Worm (Caenorhabditis elegans) whole organism, L4 larva: ENCODE data around the gene C15H9.4.

Source experiments
- F10B5.3 ChIP-seq: sonication (generic microtip); optimal IDR thresholded peaks from 2 replicates; lab custom pipeline; 2016; ENCODE audit warnings: mild to moderate bottlenecking, missing genetic modification characterization, missing compliant biosample characterization
- T20F7.1 ChIP-seq: fragments of 200-800 bp; sonication (Bioruptor generic); optimal IDR thresholded peaks from 2 replicates; lab custom pipeline; 2018; ENCODE audit warnings: mild to moderate bottlenecking, missing genetic modification characterization, missing compliant biosample characterization
- T26A8.4 ChIP-seq: fragments of 200-800 bp; sonication (Bioruptor generic); IDR thresholded peaks from 2 replicates; pipeline ENCODE4 v1.3.6; 2022; ENCODE audit warnings: missing genetic modification characterization, missing compliant biosample characterization
- ZK337.2 ChIP-seq: fragments of 200-800 bp; sonication (Bioruptor generic); IDR thresholded peaks from 2 replicates; pipeline ENCODE4 v1.3.6; 2022; ENCODE audit warnings: missing genetic modification reagents, missing genetic modification characterization, missing compliant biosample characterization
- aha-1 ChIP-seq: fragments of 150-350 bp; peaks from one replicate; lab custom pipeline; 2014; ENCODE audit warnings: missing biosample characterization, missing genetic modification characterization
- aly-2 ChIP-seq: sonication (generic microtip); optimal IDR thresholded peaks from 2 replicates; lab custom pipeline; 2018; ENCODE audit warnings: missing biosample characterization, missing genetic modification characterization
- ama-1 ChIP-seq: fragments of 150-350 bp; optimal IDR thresholded peaks from 2 replicates; lab custom pipeline; 2014; ENCODE audit warnings: inconsistent platforms, mixed read lengths
- attf-4 ChIP-seq: sonication (generic microtip); optimal IDR thresholded peaks from 3 replicates; lab custom pipeline; 2017; ENCODE audit warnings: missing biosample characterization, missing genetic modification characterization
- ceh-20 ChIP-seq: fragments of 200-800 bp; sonication (Bioruptor generic); IDR thresholded peaks from 2 replicates; pipeline ENCODE4 v1.3.6; 2022; ENCODE audit warnings: missing genetic modification reagents, missing genetic modification characterization, missing compliant biosample characterization
- ceh-62 ChIP-seq: sonication (generic microtip); optimal IDR thresholded peaks from 2 replicates; lab custom pipeline; 2017; ENCODE audit warnings: missing biosample characterization, missing genetic modification characterization
- daf-16 ChIP-seq, 3 experiments: sonication (generic microtip); optimal IDR thresholded peaks; 2 replicates each; lab custom pipeline; 2016 to 2017; ENCODE audit warnings: missing genetic modification characterization in 3 of 3, missing genetic modification reagents in 3 of 3, mild to moderate bottlenecking in 2 of 3, missing compliant biosample characterization in 2 of 3, missing biosample characterization in 1 of 3, moderate library complexity in 1 of 3
- daf-19 ChIP-seq: fragments of 200-800 bp; sonication (Bioruptor generic); conservative IDR thresholded peaks from 2 replicates; pipeline ENCODE4 v1.3.6; 2022; ENCODE audit warnings: missing genetic modification characterization, missing compliant biosample characterization
- dmd-6 ChIP-seq: fragments of 200-800 bp; sonication (Bioruptor generic); IDR thresholded peaks from 2 replicates; pipeline ENCODE4 v1.3.6; 2022; ENCODE audit warnings: missing genetic modification reagents, missing genetic modification characterization, missing compliant biosample characterization
- dmd-8 ChIP-seq: fragments of 200-800 bp; sonication (Bioruptor generic); IDR thresholded peaks from 2 replicates; pipeline ENCODE4 v1.3.6; 2022; ENCODE audit warnings: missing genetic modification characterization, missing compliant biosample characterization
- dve-1 ChIP-seq: sonication (generic microtip); optimal IDR thresholded peaks from 2 replicates; lab custom pipeline; 2017; ENCODE audit warnings: antibody characterized with exemption, mild to moderate bottlenecking, missing genetic modification characterization, missing compliant biosample characterization; ENCODE audit not compliant: insufficient read depth
- fkh-10 ChIP-seq: fragments of 150-350 bp; optimal IDR thresholded peaks from 2 replicates; lab custom pipeline; 2014; ENCODE audit warnings: missing biosample characterization, missing genetic modification reagents, missing genetic modification characterization
- fos-1 ChIP-seq: fragments of 150-350 bp; optimal IDR thresholded peaks from 2 replicates; lab custom pipeline; 2014; ENCODE audit warnings: missing biosample characterization, missing genetic modification characterization
- gei-8 ChIP-seq: fragments of 200-800 bp; sonication (Bioruptor generic); optimal IDR thresholded peaks from 2 replicates; lab custom pipeline; 2018; ENCODE audit warnings: mild to moderate bottlenecking, missing genetic modification characterization, missing compliant biosample characterization
- hlh-11 ChIP-seq: fragments of 200-800 bp; sonication (Bioruptor generic); optimal IDR thresholded peaks from 2 replicates; lab custom pipeline; 2018; ENCODE audit warnings: mild to moderate bottlenecking, missing genetic modification characterization, missing compliant biosample characterization
- jun-1 ChIP-seq: fragments of 150-350 bp; optimal IDR thresholded peaks from 2 replicates; lab custom pipeline; 2014; ENCODE audit warnings: missing biosample characterization, missing genetic modification reagents, missing genetic modification characterization
- lim-7 ChIP-seq: fragments of 200-800 bp; sonication (Bioruptor generic); IDR thresholded peaks from 2 replicates; pipeline ENCODE4 v1.3.6; 2022; ENCODE audit warnings: missing genetic modification characterization, missing compliant biosample characterization
- lin-1 ChIP-seq: fragments of 200-800 bp; sonication (Bioruptor generic); IDR thresholded peaks from 2 replicates; pipeline ENCODE4 v1.3.6; 2022; ENCODE audit warnings: missing genetic modification reagents, missing genetic modification characterization, missing compliant biosample characterization
- lin-15B ChIP-seq: fragments of 150-350 bp; sonication (generic microtip); optimal IDR thresholded peaks from 3 replicates; lab custom pipeline; 2014; ENCODE audit warnings: missing biosample characterization, missing genetic modification characterization
- lin-29 ChIP-seq: fragments of 200-800 bp; sonication (Bioruptor generic); IDR thresholded peaks from 2 replicates; pipeline ENCODE4 v1.3.6; 2022; ENCODE audit warnings: missing genetic modification reagents, missing genetic modification characterization, missing compliant biosample characterization
- lin-38 ChIP-seq: fragments of 200-800 bp; sonication (Bioruptor generic); IDR thresholded peaks from 2 replicates; pipeline ENCODE4 v1.3.6; 2022; ENCODE audit warnings: missing genetic modification reagents, missing genetic modification characterization, missing compliant biosample characterization
- lir-3 ChIP-seq: sonication (generic microtip); optimal IDR thresholded peaks from 2 replicates; lab custom pipeline; 2016; ENCODE audit warnings: mild to moderate bottlenecking, missing genetic modification characterization, missing compliant biosample characterization
- lsy-2 ChIP-seq, 2 experiments: fragments of 150-350 bp in 1 of 2; sonication (generic microtip) in 1 of 2; optimal IDR thresholded peaks; 2 replicates each; lab custom pipeline; 2014 to 2017; ENCODE audit warnings: missing biosample characterization in 2 of 2, missing genetic modification characterization in 2 of 2
- madf-5 ChIP-seq, 2 experiments: fragments of 200-800 bp; sonication (Bioruptor generic); IDR thresholded peaks; 2 replicates each; pipeline ENCODE4 v1.3.6; 2022; ENCODE audit warnings: missing compliant biosample characterization in 2 of 2, missing genetic modification characterization in 2 of 2
- mes-2 ChIP-seq: sonication (generic microtip); optimal IDR thresholded peaks from 2 replicates; lab custom pipeline; 2016; ENCODE audit warnings: missing genotype, mild to moderate bottlenecking, missing genetic modification characterization, missing compliant biosample characterization; ENCODE audit not compliant: poor library complexity, severe bottlenecking
- nhr-237 ChIP-seq: sonication (generic microtip); optimal IDR thresholded peaks from 2 replicates; lab custom pipeline; 2017; ENCODE audit warnings: missing biosample characterization, missing genetic modification characterization
- nhr-25 ChIP-seq: sonication (generic microtip); optimal IDR thresholded peaks from 2 replicates; lab custom pipeline; 2017; ENCODE audit warnings: missing genetic modification characterization, mild to moderate bottlenecking, missing compliant biosample characterization, antibody characterized with exemption, moderate library complexity, borderline replicate concordance; ENCODE audit not compliant: insufficient read depth
- nhr-28 ChIP-seq: fragments of 150-350 bp; optimal IDR thresholded peaks from 2 replicates; lab custom pipeline; 2014; ENCODE audit warnings: missing biosample characterization, missing genetic modification characterization
- nhr-41 ChIP-seq: fragments of 200-800 bp; sonication (Bioruptor generic); IDR thresholded peaks from 2 replicates; pipeline ENCODE4 v1.3.6; 2022; ENCODE audit warnings: missing genetic modification reagents, missing genetic modification characterization, missing compliant biosample characterization
- nhr-48 ChIP-seq: sonication (generic microtip); optimal IDR thresholded peaks from 2 replicates; lab custom pipeline; 2016; ENCODE audit warnings: mild to moderate bottlenecking, missing genetic modification characterization, missing compliant biosample characterization
- nhr-77 ChIP-seq: fragments of 150-350 bp; optimal IDR thresholded peaks from 2 replicates; lab custom pipeline; 2014; ENCODE audit warnings: missing biosample characterization, missing genetic modification characterization
- pha-4 ChIP-seq, 2 experiments: fragments of 150-350 bp in 1 of 2; fragments of 200-800 bp in 1 of 2; sonication (Bioruptor generic) in 1 of 2; IDR thresholded peaks in 1 of 2; optimal IDR thresholded peaks in 1 of 2; 2 replicates each; pipeline versions ENCODE4 v1.3.6 to Lab custom; 2014 to 2022; ENCODE audit warnings: missing genetic modification characterization in 2 of 2, missing genetic modification reagents in 2 of 2, missing biosample characterization in 1 of 2, missing compliant biosample characterization in 1 of 2
- php-3 ChIP-seq: fragments of 200-800 bp; sonication (Bioruptor generic); IDR thresholded peaks from 2 replicates; pipeline ENCODE4 v1.3.6; 2022; ENCODE audit warnings: missing genetic modification reagents, missing genetic modification characterization, missing compliant biosample characterization
- pqm-1 ChIP-seq: sonication (generic microtip); optimal IDR thresholded peaks from 2 replicates; lab custom pipeline; 2017; ENCODE audit warnings: missing biosample characterization, missing genetic modification characterization
- saeg-2 ChIP-seq: fragments of 200-800 bp; sonication (Bioruptor generic); IDR thresholded peaks from 2 replicates; pipeline ENCODE4 v1.3.6; 2022; ENCODE audit warnings: missing genetic modification reagents, missing genetic modification characterization, missing compliant biosample characterization
- snpc-4 ChIP-seq: fragments of 150-350 bp; optimal IDR thresholded peaks from 2 replicates; lab custom pipeline; 2014; ENCODE audit warnings: missing biosample characterization, missing genetic modification characterization
- tag-97 ChIP-seq: fragments of 200-800 bp; sonication (Bioruptor generic); IDR thresholded peaks from 2 replicates; pipeline ENCODE4 v1.3.6; 2022; ENCODE audit warnings: missing genetic modification characterization, missing compliant biosample characterization
- unc-39 ChIP-seq: sonication (generic microtip); optimal IDR thresholded peaks from 2 replicates; lab custom pipeline; 2017; ENCODE audit warnings: missing biosample characterization, missing genetic modification characterization
- ztf-11 ChIP-seq: fragments of 150-350 bp; optimal IDR thresholded peaks from 2 replicates; lab custom pipeline; 2014; ENCODE audit warnings: missing biosample characterization, missing genetic modification characterization
- ztf-7 ChIP-seq: fragments of 150-350 bp; optimal IDR thresholded peaks from 2 replicates; lab custom pipeline; 2014; ENCODE audit warnings: missing biosample characterization, missing genetic modification characterization

Gene C15H9.4

DNA sequence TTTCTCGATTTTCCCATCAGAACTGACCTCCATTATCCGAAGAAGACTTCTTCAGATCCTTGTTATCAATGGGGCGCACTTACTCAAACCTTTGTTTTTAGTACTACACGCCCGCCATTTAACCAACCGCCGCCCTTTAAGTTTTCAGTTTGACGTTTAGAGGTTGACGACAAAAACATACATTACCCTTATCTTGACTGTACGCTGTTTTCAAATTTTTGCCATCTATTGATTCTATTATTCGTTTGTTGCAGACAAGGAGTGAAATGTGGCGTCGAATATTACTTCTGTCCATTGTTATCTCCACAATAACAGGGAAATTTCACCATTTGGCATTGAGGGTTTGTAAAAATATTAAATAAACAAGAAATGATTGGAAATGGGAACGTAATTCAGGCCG is 4.4 kb upstream of the C15H9.4 start, which contains the start of gene C15H9.5 (continued):
- TF ChIP-seq gei-8 (no peak), ceh-20 (no peak), nhr-25 (tag; lab: Kevin White, UChicago) (no peak), dmd-6 (GFP tag; lab: Robert Waterston, UW) (no peak), lir-3 (tag; lab: Kevin White, UChicago) (no peak), F10B5.3 (tag; lab: Kevin White, UChicago) (no peak), madf-5 (GFP tag; IDR thresholded peaks at IDR 0.05; lab: Robert Waterston, UW) (no peak), aha-1 (tag; lab: Kevin White, UChicago) (peak; percentile 43), lin-38 (GFP tag; lab: Robert Waterston, UW) (peak; percentile 49), pha-4 (GFP tag; IDR thresholded peaks at IDR 0.05; lab: Robert Waterston, UW) (no peak), pha-4 (tag; optimal IDR thresholded peaks at IDR 0.05; lab: Kevin White, UChicago) (no peak), mes-2 (tag; lab: Kevin White, UChicago) (no peak), nhr-77 (tag; lab: Kevin White, UChicago) (no peak), ztf-11 (no peak), lim-7 (no peak), ZK337.2 (GFP tag; lab: Robert Waterston, UW) (no peak), fkh-10 (GFP tag; lab: Kevin White, UChicago) (no peak), attf-4 (tag; lab: Kevin White, UChicago) (no peak), T26A8.4 (peak; percentile 48; the same call in 1 of the 2 replicates), ceh-62 (tag; lab: Kevin White, UChicago) (no peak), ztf-7 (tag; lab: Kevin White, UChicago) (no peak), dmd-8 (GFP tag; lab: Robert Waterston, UW) (no peak), aly-2 (no peak), lsy-2 (tag; optimal IDR thresholded peaks at IDR 0.05; lab: Kevin White, UChicago) (peak in 1 of 2 experiments; percentile 27), lin-15B (no peak), nhr-237 (tag; lab: Kevin White, UChicago) (no peak), fos-1 (tag; lab: Kevin White, UChicago) (no peak), saeg-2 (GFP tag; lab: Robert Waterston, UW) (no peak), nhr-48 (tag; lab: Kevin White, UChicago) (no peak), unc-39 (tag; lab: Kevin White, UChicago) (no peak)
- TF ChIP-seq, all 104 proteins: peak for 10

- TF ChIP-seq lin-29 (GFP tag; lab: Robert Waterston, UW), result no peak
- TF ChIP-seq pqm-1 (tag; lab: Kevin White, UChicago), result peak; percentile 96
- TF ChIP-seq daf-16 (GFP tag; optimal IDR thresholded peaks at IDR 0.05; lab: Kevin White, UChicago), result no peak
- peak; percentile 84 for TF ChIP-seq daf-16 (tag; optimal IDR thresholded peaks at IDR 0.05; lab: Kevin White, UChicago)
- TF ChIP-seq dve-1 (tag; lab: Kevin White, UChicago), result peak; percentile 57
- TF ChIP-seq nhr-41 (GFP tag; lab: Robert Waterston, UW), result peak; percentile 19; the same call in 1 of the 2 replicates
- TF ChIP-seq tag-97 (GFP tag; lab: Robert Waterston, UW), result no peak
- TF ChIP-seq T20F7.1 (GFP tag; lab: Kevin White, UChicago), result no peak
- no peak for TF ChIP-seq nhr-237 (tag; lab: Kevin White, UChicago)
- peak; percentile 13 for TF ChIP-seq aha-1 (tag; lab: Kevin White, UChicago)
- no peak for TF ChIP-seq lin-15B
- no peak for TF ChIP-seq ama-1
- TF ChIP-seq nhr-77 (tag; lab: Kevin White, UChicago), result peak; percentile 52
- TF ChIP-seq ZK337.2 (GFP tag; lab: Robert Waterston, UW), result no peak
- TF ChIP-seq php-3, result peak; percentile 51; the same call in 1 of the 2 replicates
- peak; percentile 67 for TF ChIP-seq dmd-6 (GFP tag; lab: Robert Waterston, UW)
- no peak for TF ChIP-seq aly-2
- TF ChIP-seq mes-2 (tag; lab: Kevin White, UChicago), result peak; percentile 50
- TF ChIP-seq hlh-11 (tag; lab: Kevin White, UChicago), result peak; percentile 49
- TF ChIP-seq snpc-4 (tag; lab: Kevin White, UChicago), result no peak
- 0 out of 2 replicates have a peak, but pooled peaks have one; percentile 38 for TF ChIP-seq lin-1 (GFP tag; lab: Robert Waterston, UW)
- no peak for TF ChIP-seq jun-1
- TF ChIP-seq daf-19 (GFP tag; lab: Robert Waterston, UW), result no peak
- peak; percentile 90 for TF ChIP-seq nhr-28 (tag; lab: Kevin White, UChicago)
Observed at ce11 chrX:6098420-6098819, 977 bp downstream of the C15H9.4 start.
